Fruit fly (Drosophila melanogaster): ENCODE measurements around the gene betaCOP.
A peak's percentile ranks its signal among the peaks of the same experiment; 100 is the strongest.

The betaCOP gene

DNA sequence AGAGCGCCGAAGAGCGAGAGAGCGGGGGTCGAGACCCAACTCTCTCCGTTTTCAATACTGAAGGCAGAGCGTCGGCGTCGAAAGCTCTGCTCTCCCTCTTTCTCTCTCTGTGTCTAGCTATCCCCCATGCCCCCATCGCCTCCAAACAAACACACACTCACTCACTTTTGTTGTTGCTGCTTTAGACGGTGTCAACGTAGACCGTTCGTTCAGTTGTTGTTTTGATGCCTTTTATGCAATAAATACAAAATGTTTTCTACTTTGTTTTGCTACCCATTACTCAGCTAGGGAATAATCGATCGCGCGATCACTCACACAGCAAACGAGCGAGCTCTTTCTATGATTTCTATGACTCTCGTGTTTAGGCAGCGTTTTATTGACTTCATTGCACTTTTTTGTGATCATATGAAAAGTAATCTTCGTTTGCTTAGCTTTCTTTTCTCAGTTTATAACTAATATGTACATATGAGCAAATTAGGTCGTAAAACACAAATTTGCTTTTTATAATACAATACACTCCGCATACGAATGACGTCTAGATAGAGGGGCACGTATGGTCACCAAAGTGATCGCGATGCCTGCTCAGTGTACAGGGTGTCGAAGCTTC, 19.7 kb upstream of the betaCOP start (continued):
- no peak for TF ChIP-seq btn (GFP tag; optimal IDR thresholded peaks at IDR 0.05)
- TF ChIP-seq sisA (GFP tag; IDR thresholded peaks at IDR 0.05) = peak; percentile 29; the same call in 1 of the 2 replicates
- no peak for TF ChIP-seq Dip2 (GFP tag; IDR thresholded peaks at IDR 0.05)
- TF ChIP-seq CTCF (GFP tag; optimal IDR thresholded peaks at IDR 0.05) = no peak
- no peak for TF ChIP-seq CG31441 (GFP tag; IDR thresholded peaks at IDR 0.05)
- TF ChIP-seq crc (GFP tag; optimal IDR thresholded peaks at IDR 0.05) = no peak
- no peak for TF ChIP-seq CG6272 (GFP tag; IDR thresholded peaks at IDR 0.05)
- peak; percentile 21 for TF ChIP-seq CG16815 (GFP tag; optimal IDR thresholded peaks at IDR 0.05)
- peak; percentile 65 for TF ChIP-seq nmo (GFP tag; optimal IDR thresholded peaks at IDR 0.05)
- no peak for TF ChIP-seq dysf (GFP tag; IDR thresholded peaks at IDR 0.05)
- TF ChIP-seq lilli (GFP tag; optimal IDR thresholded peaks at IDR 0.05) = peak; percentile 12
- TF ChIP-seq CG12659 (GFP tag; optimal IDR thresholded peaks at IDR 0.05) = peak; percentile 35
- TF ChIP-seq rib (GFP tag; IDR thresholded peaks at IDR 0.05) = no peak
- TF ChIP-seq ems (GFP tag; optimal IDR thresholded peaks at IDR 0.05) = no peak
- TF ChIP-seq sob (GFP tag; IDR thresholded peaks at IDR 0.05) = no peak
- no peak for TF ChIP-seq NC2β (GFP tag; optimal IDR thresholded peaks at IDR 0.05)
- no peak for TF ChIP-seq CG12155 (GFP tag; optimal IDR thresholded peaks at IDR 0.05)
- TF ChIP-seq CG4404 (GFP tag; IDR thresholded peaks at IDR 0.05) = no peak
- no peak for TF ChIP-seq CG10462 (GFP tag; optimal IDR thresholded peaks at IDR 0.05)
- TF ChIP-seq klu (GFP tag; IDR thresholded peaks at IDR 0.05) = no peak
- no peak for TF ChIP-seq E2f2 (GFP tag; IDR thresholded peaks at IDR 0.05)
- no peak for TF ChIP-seq CG11695 (GFP tag; IDR thresholded peaks at IDR 0.05)
- TF ChIP-seq D19A (tag; optimal IDR thresholded peaks at IDR 0.05) = no peak
- no peak for TF ChIP-seq unc-4 (GFP tag; IDR thresholded peaks at IDR 0.05; ENCODE audit: partially characterized antibody)
- no peak for TF ChIP-seq so (GFP tag; IDR thresholded peaks at IDR 0.05)
- TF ChIP-seq Usf (GFP tag; optimal IDR thresholded peaks at IDR 0.05) = peak; percentile 28
- peak; percentile 36 for TF ChIP-seq mam (GFP tag; optimal IDR thresholded peaks at IDR 0.05)
- peak; percentile 76; the same call in 2 of the 3 replicates for TF ChIP-seq zen2 (GFP tag; IDR thresholded peaks at IDR 0.05; ENCODE audit: partially characterized antibody)
- no peak for TF ChIP-seq Scr (GFP tag; IDR thresholded peaks at IDR 0.05; ENCODE audit: partially characterized antibody)
- no peak for TF ChIP-seq NC2α (GFP tag; optimal IDR thresholded peaks at IDR 0.05)
- no peak for TF ChIP-seq CG8359 (GFP tag; optimal IDR thresholded peaks at IDR 0.05; ENCODE audit: borderline replicate concordance)
- TF ChIP-seq ssp (GFP tag; IDR thresholded peaks at IDR 0.05) = no peak
- TF ChIP-seq trh (GFP tag; optimal IDR thresholded peaks at IDR 0.05) = no peak
- no peak for TF ChIP-seq Aef1 (GFP tag; IDR thresholded peaks at IDR 0.05)
- no peak for TF ChIP-seq CG33557 (GFP tag; optimal IDR thresholded peaks at IDR 0.05)
- no peak for TF ChIP-seq CG7372 (GFP tag; IDR thresholded peaks at IDR 0.05)
- no peak for TF ChIP-seq CG1529 (GFP tag; optimal IDR thresholded peaks at IDR 0.05)
- no peak for TF ChIP-seq oc (tag; optimal IDR thresholded peaks at IDR 0.05)
- no peak for TF ChIP-seq CG6765 (GFP tag; optimal IDR thresholded peaks at IDR 0.05)
- TF ChIP-seq Six4 (GFP tag; optimal IDR thresholded peaks at IDR 0.05) = no peak
- TF ChIP-seq CG6254 (GFP tag; optimal IDR thresholded peaks at IDR 0.05) = no peak
- no peak for TF ChIP-seq Spps (tag; optimal IDR thresholded peaks at IDR 0.05)
- TF ChIP-seq ken (GFP tag; IDR thresholded peaks at IDR 0.05) = no peak
- no peak for TF ChIP-seq BtbVII (GFP tag; optimal IDR thresholded peaks at IDR 0.05)
- TF ChIP-seq lov (optimal IDR thresholded peaks at IDR 0.05) = no peak
- no peak for TF ChIP-seq lov (GFP tag; IDR thresholded peaks at IDR 0.05)
- peak; percentile 67 for TF ChIP-seq CoRest (tag; optimal IDR thresholded peaks at IDR 0.05)
- TF ChIP-seq CG1647 (GFP tag; optimal IDR thresholded peaks at IDR 0.05) = no peak
- no peak for TF ChIP-seq CG8388 (GFP tag; optimal IDR thresholded peaks at IDR 0.05)
- TF ChIP-seq CG9727 (GFP tag; optimal IDR thresholded peaks at IDR 0.05) = no peak
- peak; percentile 89 for TF ChIP-seq row (GFP tag; IDR thresholded peaks at IDR 0.05)
- no peak for TF ChIP-seq repo (GFP tag; optimal IDR thresholded peaks at IDR 0.05)
- TF ChIP-seq Kr (GFP tag; optimal IDR thresholded peaks at IDR 0.05) = no peak
